Fruit fly (Drosophila melanogaster): ENCODE results near the gene daed.
A peak's percentile ranks its signal among the peaks of the same experiment; 100 is the strongest.

Gene daed

dm6 chr2L:2226259-2227121 lies 10.4 kb upstream of the daed start, which contains the start of the genes CG15387 and sau (continued):
- TF ChIP-seq ssp (GFP tag; IDR thresholded peaks at IDR 0.05) (peak; percentile 74), Gug (GFP tag; IDR thresholded peaks at IDR 0.05) (peak; percentile 76), ERR (GFP tag; optimal IDR thresholded peaks at IDR 0.05) (peak; percentile 80), nmo (GFP tag; optimal IDR thresholded peaks at IDR 0.05) (peak; percentile 91), emc (GFP tag; optimal IDR thresholded peaks at IDR 0.05) (peak; percentile 68), CG1602 (GFP tag; optimal IDR thresholded peaks at IDR 0.05) (peak; percentile 91), E2f1 (GFP tag; IDR thresholded peaks at IDR 0.05) (peak; percentile 80), CrebB (tag; optimal IDR thresholded peaks at IDR 0.05) (peak; percentile 81), CG9932 (GFP tag; IDR thresholded peaks at IDR 0.05) (peak; percentile 91), gsb-n (tag; optimal IDR thresholded peaks at IDR 0.05) (peak; percentile 81), onecut (GFP tag; IDR thresholded peaks at IDR 0.05) (peak; percentile 44), lov (optimal IDR thresholded peaks at IDR 0.05) (no peak), lov (GFP tag; IDR thresholded peaks at IDR 0.05) (peak; percentile 76; the same call in 2 of the 3 replicates), Mes4 (GFP tag; optimal IDR thresholded peaks at IDR 0.05) (peak; percentile 85), pros (GFP tag; optimal IDR thresholded peaks at IDR 0.05) (no peak), tgo (GFP tag; IDR thresholded peaks at IDR 0.05) (peak; percentile 86), slbo (GFP tag; IDR thresholded peaks at IDR 0.05) (peak; percentile 89), crol (GFP tag; IDR thresholded peaks at IDR 0.05) (no peak), peb (GFP tag; IDR thresholded peaks at IDR 0.05) (peak; percentile 55; the same call in 1 of the 2 replicates), Max (GFP tag; optimal IDR thresholded peaks at IDR 0.05) (peak; percentile 92), Lim3 (GFP tag; IDR thresholded peaks at IDR 0.05) (no peak), CG31365 (tag; optimal IDR thresholded peaks at IDR 0.05) (no peak), chif (GFP tag; optimal IDR thresholded peaks at IDR 0.05) (peak; percentile 86 to 91), CG6791 (GFP tag; IDR thresholded peaks at IDR 0.05; ENCODE audit: partially characterized antibody) (peak; percentile 84), CG17829 (tag; optimal IDR thresholded peaks at IDR 0.05) (peak; percentile 93), slp2 (GFP tag; optimal IDR thresholded peaks at IDR 0.05) (peak; percentile 90), CHES-1-like (GFP tag; optimal IDR thresholded peaks at IDR 0.05) (peak; percentile 90), HLH54F (GFP tag; optimal IDR thresholded peaks at IDR 0.05) (peak; percentile 93), CG11085 (GFP tag; IDR thresholded peaks at IDR 0.05) (peak; percentile 76), scrt (GFP tag; optimal IDR thresholded peaks at IDR 0.05) (peak; percentile 71), Spps (tag; optimal IDR thresholded peaks at IDR 0.05) (peak; percentile 78), pb (GFP tag; optimal IDR thresholded peaks at IDR 0.05) (peak; percentile 86), chinmo (GFP tag; IDR thresholded peaks at IDR 0.05; ENCODE audit: partially characterized antibody) (peak; percentile 87), phol (tag; optimal IDR thresholded peaks at IDR 0.05) (peak; percentile 88), D19A (tag; optimal IDR thresholded peaks at IDR 0.05) (peak; percentile 66), CG31388 (GFP tag; optimal IDR thresholded peaks at IDR 0.05) (peak; percentile 73), wdn (GFP tag; IDR thresholded peaks at IDR 0.05) (peak; percentile 73; the same call in 1 of the 2 replicates), dimm (GFP tag; IDR thresholded peaks at IDR 0.05) (no peak), CG43689 (GFP tag; IDR thresholded peaks at IDR 0.05) (peak; percentile 64), Doc3 (GFP tag; IDR thresholded peaks at IDR 0.05; ENCODE audit: partially characterized antibody) (peak; percentile 97), CG18262 (tag; optimal IDR thresholded peaks at IDR 0.05) (peak; percentile 83), gro (GFP tag; optimal IDR thresholded peaks at IDR 0.05) (peak; percentile 93), amos (GFP tag; IDR thresholded peaks at IDR 0.05; ENCODE audit: partially characterized antibody) (peak; percentile 85), CG14710 (tag; optimal IDR thresholded peaks at IDR 0.05) (peak; percentile 95), Neu2 (GFP tag; optimal IDR thresholded peaks at IDR 0.05; ENCODE audit: borderline replicate concordance) (no peak), crc (GFP tag; optimal IDR thresholded peaks at IDR 0.05) (peak; percentile 88), Camta (GFP tag; optimal IDR thresholded peaks at IDR 0.05) (peak; percentile 90), seq (GFP tag; IDR thresholded peaks at IDR 0.05) (peak; percentile 80), CG2120 (GFP tag; optimal IDR thresholded peaks at IDR 0.05) (peak; percentile 96), CG11560 (tag; IDR thresholded peaks at IDR 0.05) (peak; percentile 49; the same call in 2 of the 3 replicates)
